Worm (Caenorhabditis elegans) whole organism, midembryonic: ENCODE measurements around the gene F34D10.4.

Source experiments
- cog-1 ChIP-seq: sonication (generic microtip); optimal IDR thresholded peaks from 2 replicates; lab custom pipeline; 2016; ENCODE audit warnings: missing genetic modification characterization, missing compliant biosample characterization
- flt-1 ChIP-seq: fragments of 200-800 bp; sonication (Bioruptor generic); IDR thresholded peaks from 2 replicates; pipeline ENCODE4 v1.3.6; 2022; ENCODE audit warnings: missing genetic modification characterization, missing compliant biosample characterization
- klf-2 ChIP-seq: fragments of 200-800 bp; sonication (Bioruptor generic); conservative IDR thresholded peaks from 2 replicates; pipeline ENCODE4 v1.3.6; 2022; ENCODE audit warnings: missing genetic modification reagents, missing genetic modification characterization, missing compliant biosample characterization
- med-1 ChIP-seq: sonication (generic microtip); optimal IDR thresholded peaks from 2 replicates; lab custom pipeline; 2017; ENCODE audit warnings: missing genetic modification characterization, mild to moderate bottlenecking, missing compliant biosample characterization, antibody characterized with exemption, missing genetic modification reagents; ENCODE audit not compliant: insufficient read depth
- ref-1 ChIP-seq: fragments of 200-800 bp; sonication (Bioruptor generic); conservative IDR thresholded peaks from 2 replicates; pipeline ENCODE4 v1.3.6; 2022; ENCODE audit warnings: missing genetic modification reagents, missing genetic modification characterization, missing compliant biosample characterization
- ztf-23 ChIP-seq: fragments of 200-800 bp; sonication (Bioruptor generic); IDR thresholded peaks from 2 replicates; pipeline ENCODE4 v1.3.6; 2022; ENCODE audit warnings: missing genetic modification reagents, missing genetic modification characterization, missing compliant biosample characterization

DNA sequence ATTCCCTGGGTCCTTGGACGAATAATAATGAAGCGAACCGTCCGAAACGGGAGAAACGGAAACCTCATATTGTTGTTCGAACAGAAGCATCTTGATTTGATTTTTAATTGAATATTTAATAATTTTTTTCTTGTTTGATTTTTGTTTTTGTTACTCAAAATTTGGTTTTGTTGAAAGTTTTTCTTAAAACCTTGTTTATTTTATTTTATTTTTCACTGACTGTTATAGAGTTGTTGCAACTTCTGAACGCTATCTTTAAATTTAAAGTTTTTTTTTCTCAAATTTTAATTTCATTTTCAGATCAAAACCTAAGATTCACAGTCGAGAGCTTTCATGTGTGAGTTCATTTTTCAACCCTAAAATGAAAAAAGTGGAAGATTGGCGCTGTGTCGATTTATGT, 27.4 kb upstream of the F34D10.4 start, which contains the start of gene alkb-8:
- no peak for TF ChIP-seq flt-1 (GFP tag; lab: Robert Waterston, UW)
- no peak for TF ChIP-seq med-1 (GFP tag; lab: Kevin White, UChicago)
- no peak for TF ChIP-seq ref-1
- TF ChIP-seq cog-1 (tag; lab: Kevin White, UChicago) = no peak
- TF ChIP-seq ztf-23 = no peak
- no peak for TF ChIP-seq klf-2 (GFP tag; lab: Robert Waterston, UW)
